Worm (Caenorhabditis elegans): Measurements from ENCODE around the gene scl-23.
"Not testable (repeated sequence)": the region's sequence is repeated elsewhere in the genome, so short reads cannot be mapped to it uniquely, and the experiment has no call there.

DNA sequence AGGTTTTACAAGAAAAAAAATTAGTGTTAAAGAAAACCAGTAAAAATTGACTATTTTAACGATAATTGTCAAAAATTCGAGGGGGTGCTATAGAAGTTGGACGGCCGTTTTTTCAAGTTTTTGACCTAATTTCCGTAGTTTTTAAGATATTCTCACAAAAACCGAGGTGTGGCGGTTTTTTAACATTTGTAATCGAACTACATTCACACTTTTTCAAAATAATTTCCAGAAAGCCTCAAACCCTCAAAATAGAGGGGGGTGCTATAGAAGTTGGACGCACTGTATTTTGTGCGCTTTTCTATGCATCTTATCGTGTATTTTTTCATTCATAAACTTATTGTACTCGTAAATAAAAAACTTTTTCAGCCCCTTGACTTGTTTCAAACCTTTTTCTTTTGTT lies 21.5 kb upstream of the scl-23 start, which contains the start of gene F29C4.4:
- TF ChIP-seq tbx-7 (tag; optimal IDR thresholded peaks at IDR 0.05); ama-1 (optimal IDR thresholded peaks at IDR 0.05); elt-2 (tag; optimal IDR thresholded peaks at IDR 0.05); pha-4 (tag; optimal IDR thresholded peaks at IDR 0.05); tbx-2 (tag; optimal IDR thresholded peaks at IDR 0.05): not testable (repeated sequence)

Data from whole organism, late embryonic.